Worm (Caenorhabditis elegans): Measurements from ENCODE around the gene folt-2.

folt-2 gene

DNA sequence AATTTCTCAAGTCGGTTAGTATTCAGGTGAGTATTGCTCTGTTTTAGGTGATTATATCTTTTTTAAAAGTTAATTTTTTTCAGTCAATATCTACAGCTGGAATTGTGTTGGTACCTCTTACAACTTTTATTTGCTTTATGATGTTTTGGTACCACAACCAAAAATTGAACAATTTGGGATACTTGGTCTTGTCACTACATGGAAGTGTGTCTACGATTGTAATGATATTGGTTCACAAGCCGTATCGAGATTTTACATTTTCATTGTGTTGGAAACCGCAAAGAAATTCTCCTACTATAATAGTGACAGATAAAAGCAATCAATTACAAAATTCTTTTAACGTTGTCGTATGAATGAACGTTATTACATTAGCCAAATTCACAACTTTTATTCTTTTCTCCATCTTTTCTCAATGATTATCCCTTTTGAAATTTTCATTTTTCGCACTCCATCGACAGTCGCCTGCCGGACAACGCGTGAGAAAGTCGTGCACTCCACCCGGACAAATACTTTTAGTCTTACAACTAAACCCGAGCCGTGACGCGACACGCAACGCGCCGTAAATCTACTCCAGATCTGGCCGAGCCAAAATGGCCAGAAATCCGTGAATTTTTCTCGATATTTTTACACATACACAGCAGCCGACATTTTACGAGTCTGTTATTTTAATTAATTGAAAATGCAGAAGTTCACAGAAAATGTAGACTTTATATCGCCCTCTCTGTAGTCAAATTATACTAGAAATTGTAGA, 3.5 kb downstream of the folt-2 start:
- no peak for TF ChIP-seq mdl-1 (tag; optimal IDR thresholded peaks at IDR 0.05)
- TF ChIP-seq peb-1 (tag; optimal IDR thresholded peaks at IDR 0.05), result no peak
- TF ChIP-seq sem-4 (tag; optimal IDR thresholded peaks at IDR 0.05), result no peak
- no peak for TF ChIP-seq mab-5 (tag; optimal IDR thresholded peaks at IDR 0.05)
- TF ChIP-seq unc-55 (GFP tag; optimal IDR thresholded peaks at IDR 0.05), result no peak
- TF ChIP-seq nhr-77 (tag; optimal IDR thresholded peaks at IDR 0.05), result no peak
- no peak for TF ChIP-seq gmeb-1 (tag; optimal IDR thresholded peaks at IDR 0.05)

- TF ChIP-seq mdl-1 (tag; optimal IDR thresholded peaks at IDR 0.05), result no peak
- no peak for TF ChIP-seq unc-55 (GFP tag; optimal IDR thresholded peaks at IDR 0.05)
- TF ChIP-seq nhr-10 (tag; optimal IDR thresholded peaks at IDR 0.05), result no peak
- no peak for TF ChIP-seq C34F6.9 (tag; optimal IDR thresholded peaks at IDR 0.05)
- no peak for TF ChIP-seq dmd-4 (tag; optimal IDR thresholded peaks at IDR 0.05)
- TF ChIP-seq nhr-237 (tag; optimal IDR thresholded peaks at IDR 0.05), result no peak
- TF ChIP-seq sma-3 (GFP tag; optimal IDR thresholded peaks at IDR 0.05), result no peak
- no peak for TF ChIP-seq peb-1 (tag; optimal IDR thresholded peaks at IDR 0.05)
- TF ChIP-seq nhr-6 (tag; optimal IDR thresholded peaks at IDR 0.05), result no peak
- no peak for TF ChIP-seq ceh-82 (tag; optimal IDR thresholded peaks at IDR 0.05)
- TF ChIP-seq crh-2 (tag; optimal IDR thresholded peaks at IDR 0.05), result no peak
- TF ChIP-seq nhr-129 (tag; optimal IDR thresholded peaks at IDR 0.05), result no peak
- TF ChIP-seq nhr-21 (tag; optimal IDR thresholded peaks at IDR 0.05), result no peak
- no peak for TF ChIP-seq ceh-16 (tag; optimal IDR thresholded peaks at IDR 0.05)
- TF ChIP-seq mbf-1 (tag; optimal IDR thresholded peaks at IDR 0.05), result no peak
- TF ChIP-seq ztf-1 (GFP tag; conservative IDR thresholded peaks at IDR 0.05), result no peak
- no peak for TF ChIP-seq unc-39 (tag; optimal IDR thresholded peaks at IDR 0.05)
These were observed 5.3 kb downstream of the folt-2 start, which contains the start of gene srh-243 for ce11 chrV:2870127-2870526. srh-243 (plus strand) TSS chrV:2870427.

- TF ChIP-seq ztf-4 (tag; optimal IDR thresholded peaks at IDR 0.05), result no peak
- no peak for TF ChIP-seq nhr-237 (tag; optimal IDR thresholded peaks at IDR 0.05)
- TF ChIP-seq egl-27 (tag; optimal IDR thresholded peaks at IDR 0.05), result no peak
- TF ChIP-seq lin-13 (GFP tag; optimal IDR thresholded peaks at IDR 0.05), result no peak
- no peak for TF ChIP-seq blmp-1 (tag; optimal IDR thresholded peaks at IDR 0.05; ENCODE audit: insufficient read depth)
- TF ChIP-seq lsy-2 (tag; optimal IDR thresholded peaks at IDR 0.05), result no peak
- no peak for TF ChIP-seq skn-1 (tag; optimal IDR thresholded peaks at IDR 0.05)
- TF ChIP-seq ztf-11 (tag; optimal IDR thresholded peaks at IDR 0.05), result no peak
- no peak for TF ChIP-seq nhr-21 (tag; optimal IDR thresholded peaks at IDR 0.05)
- no peak for TF ChIP-seq unc-62 (GFP tag; optimal IDR thresholded peaks at IDR 0.05)
- TF ChIP-seq F13H6.1 (tag; optimal IDR thresholded peaks at IDR 0.05), result no peak
These were observed 5.9 kb downstream of the folt-2 start, which contains the start of gene srh-241 for ce11 chrV:2869503-2869902. srh-241 (minus strand) TSS chrV:2869603.

DNA sequence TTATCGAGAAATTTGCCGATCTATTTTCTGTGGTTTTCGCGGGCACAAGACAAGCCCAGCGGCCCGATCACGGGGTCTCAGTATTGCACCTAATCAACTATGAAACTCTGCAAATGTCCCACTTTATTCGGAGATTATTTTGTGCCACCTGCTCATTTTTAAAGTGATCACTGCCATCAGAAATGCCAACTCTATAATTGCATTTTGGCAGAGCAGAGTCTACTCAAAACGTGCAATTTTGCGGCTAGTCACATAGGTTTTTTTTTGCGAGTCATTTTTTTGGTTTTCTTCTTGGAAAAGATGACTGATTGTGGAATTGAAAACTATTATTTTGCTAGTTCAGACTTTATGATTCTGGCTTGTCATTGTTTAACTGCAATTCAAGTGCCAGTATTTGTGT, 10.5 kb downstream of the folt-2 start, which contains the start of gene srh-240:
Gene srh-240, plus strand, starts transcription at position 301 of the 400 bp plus-strand sequence.
- TF ChIP-seq nhr-11 (tag; optimal IDR thresholded peaks at IDR 0.05) (no peak), lin-11 (tag; optimal IDR thresholded peaks at IDR 0.05) (no peak), nhr-237 (tag; optimal IDR thresholded peaks at IDR 0.05) (no peak), gmeb-1 (tag; optimal IDR thresholded peaks at IDR 0.05) (no peak), Y55F3AM.14 (GFP tag; optimal IDR thresholded peaks at IDR 0.05) (no peak), elt-3 (tag; optimal IDR thresholded peaks at IDR 0.05) (no peak), mab-5 (tag; optimal IDR thresholded peaks at IDR 0.05) (no peak), nhr-12 (tag; optimal IDR thresholded peaks at IDR 0.05) (no peak), sma-9 (GFP tag; optimal IDR thresholded peaks at IDR 0.05) (no peak), sma-9 (tag; optimal IDR thresholded peaks at IDR 0.05) (no peak), nhr-6 (tag; optimal IDR thresholded peaks at IDR 0.05) (no peak), crh-2 (tag; optimal IDR thresholded peaks at IDR 0.05) (no peak), lin-13 (GFP tag; optimal IDR thresholded peaks at IDR 0.05) (no peak), egl-27 (tag; optimal IDR thresholded peaks at IDR 0.05) (no peak), unc-62 (GFP tag; optimal IDR thresholded peaks at IDR 0.05) (no peak), nhr-77 (tag; optimal IDR thresholded peaks at IDR 0.05) (no peak), ZK546.5 (tag; optimal IDR thresholded peaks at IDR 0.05) (no peak), ama-1 (optimal IDR thresholded peaks at IDR 0.05) (no peak), ztf-4 (tag; optimal IDR thresholded peaks at IDR 0.05) (no peak)

Measured in whole organism, L2 larva.